Fruit fly (Drosophila melanogaster) whole organism, prepupa: ENCODE data around the gene CG43153.

Experiments used
- Blimp-1 ChIP-seq: fragments of 200-800 bp; sonication (Bioruptor generic); optimal IDR thresholded peaks from 3 replicates; lab custom pipeline; 2017; ENCODE audit warnings: missing biosample characterization, missing genetic modification characterization, mild to moderate bottlenecking, moderate library complexity, missing genetic modification reagents
- CG10631 ChIP-seq: fragments of 200-800 bp; sonication (Bioruptor generic); optimal IDR thresholded peaks from 2 replicates; lab custom pipeline; 2016; ENCODE audit warnings: missing biosample characterization, missing genetic modification characterization
- CG11294 ChIP-seq: fragments of 200-800 bp; sonication (Bioruptor generic); IDR thresholded peaks from 2 replicates; pipeline ENCODE4 v1.3.6; 2022; ENCODE audit warnings: missing biosample characterization, missing genetic modification characterization
- CG15336 ChIP-seq: fragments of 200-800 bp; sonication (Bioruptor generic); IDR thresholded peaks from 2 replicates; pipeline ENCODE4 v1.3.6; 2022; ENCODE audit warnings: missing biosample characterization, missing genetic modification characterization
- CG16779 ChIP-seq: fragments of 200-800 bp; sonication (Bioruptor generic); optimal IDR thresholded peaks from 3 replicates; lab custom pipeline; 2017; ENCODE audit warnings: missing biosample characterization, mild to moderate bottlenecking, missing genetic modification characterization
- CG3032 ChIP-seq: fragments of 200-800 bp; optimal IDR thresholded peaks from 2 replicates; lab custom pipeline; 2019; ENCODE audit warnings: missing biosample characterization, mild to moderate bottlenecking, missing genetic modification characterization, moderate library complexity
- CG31627 ChIP-seq: fragments of 200-800 bp; sonication (Bioruptor generic); optimal IDR thresholded peaks from 3 replicates; lab custom pipeline; 2016; ENCODE audit warnings: missing biosample characterization, missing genetic modification characterization
- CG34406 ChIP-seq: fragments of 200-800 bp; sonication (Bioruptor generic); optimal IDR thresholded peaks from 3 replicates; lab custom pipeline; 2016; ENCODE audit warnings: missing biosample characterization, missing genetic modification characterization
- CG3919 ChIP-seq: fragments of 200-800 bp; sonication (Bioruptor generic); optimal IDR thresholded peaks from 3 replicates; lab custom pipeline; 2016; ENCODE audit warnings: missing biosample characterization, missing genetic modification characterization
- CG4318 ChIP-seq: fragments of 200-800 bp; sonication (Bioruptor generic); optimal IDR thresholded peaks from 3 replicates; lab custom pipeline; 2017; ENCODE audit warnings: missing biosample characterization, mild to moderate bottlenecking, missing genetic modification characterization
- CG6276 ChIP-seq: fragments of 200-800 bp; sonication (Bioruptor generic); optimal IDR thresholded peaks from 2 replicates; lab custom pipeline; 2017; ENCODE audit warnings: missing biosample characterization, mild to moderate bottlenecking, missing genetic modification characterization
- CG6792 ChIP-seq: fragments of 200-800 bp; sonication (Bioruptor generic); optimal IDR thresholded peaks from 3 replicates; lab custom pipeline; 2016; ENCODE audit warnings: missing biosample characterization, missing genetic modification characterization
- CG6808 ChIP-seq: fragments of 200-800 bp; sonication (Bioruptor generic); optimal IDR thresholded peaks from 3 replicates; lab custom pipeline; 2017; ENCODE audit warnings: missing biosample characterization, missing genetic modification characterization, mild to moderate bottlenecking, moderate library complexity, missing genetic modification reagents
- CG6854 ChIP-seq: fragments of 200-800 bp; sonication (Bioruptor generic); optimal IDR thresholded peaks from 2 replicates; lab custom pipeline; 2017; ENCODE audit warnings: missing biosample characterization, mild to moderate bottlenecking, missing genetic modification characterization
- CG8119 ChIP-seq: fragments of 200-800 bp; sonication (Bioruptor generic); IDR thresholded peaks from 3 replicates; pipeline ENCODE4 v1.3.6; 2022; ENCODE audit warnings: missing biosample characterization, missing genetic modification characterization
- CG8319 ChIP-seq: fragments of 200-800 bp; sonication (Bioruptor generic); optimal IDR thresholded peaks from 3 replicates; lab custom pipeline; 2016; ENCODE audit warnings: missing biosample characterization, missing genetic modification characterization
- CG8632 ChIP-seq: fragments of 200-800 bp; sonication (Bioruptor generic); optimal IDR thresholded peaks from 3 replicates; lab custom pipeline; 2016; ENCODE audit warnings: missing biosample characterization, missing genetic modification characterization
- CG9139 ChIP-seq: fragments of 200-800 bp; sonication (Bioruptor generic); optimal IDR thresholded peaks from 3 replicates; lab custom pipeline; 2017; ENCODE audit warnings: missing biosample characterization, mild to moderate bottlenecking, missing genetic modification characterization
- Eip75B ChIP-seq: fragments of 200-800 bp; sonication (Bioruptor generic); optimal IDR thresholded peaks from 3 replicates; lab custom pipeline; 2016; ENCODE audit warnings: missing biosample characterization, missing genetic modification characterization
- Eip78C ChIP-seq: fragments of 200-800 bp; sonication (Bioruptor generic); peaks from one replicate; lab custom pipeline; 2016; ENCODE audit warnings: missing biosample characterization, missing genetic modification characterization
- Eip93F ChIP-seq: fragments of 200-800 bp; sonication (Bioruptor generic); optimal IDR thresholded peaks from 2 replicates; lab custom pipeline; 2016; ENCODE audit warnings: missing biosample characterization, mild to moderate bottlenecking, missing genetic modification characterization
- Ets96B ChIP-seq: fragments of 200-800 bp; optimal IDR thresholded peaks from 2 replicates; lab custom pipeline; 2019; ENCODE audit warnings: missing biosample characterization, mild to moderate bottlenecking, missing genetic modification characterization, moderate library complexity
- Gug ChIP-seq: fragments of 200-800 bp; sonication (Bioruptor generic); IDR thresholded peaks from 2 replicates; pipeline ENCODE4 v1.3.6; 2022; ENCODE audit warnings: missing biosample characterization, missing genetic modification characterization
- Hr39 ChIP-seq: fragments of 200-800 bp; sonication (Bioruptor generic); optimal IDR thresholded peaks from 2 replicates; lab custom pipeline; 2016; ENCODE audit warnings: missing biosample characterization, missing genetic modification characterization
- Hr4 ChIP-seq: fragments of 200-800 bp; sonication (Bioruptor generic); optimal IDR thresholded peaks from 3 replicates; lab custom pipeline; 2016; ENCODE audit warnings: missing biosample characterization, missing genetic modification characterization
- Lpt ChIP-seq: fragments of 200-800 bp; sonication (Bioruptor generic); optimal IDR thresholded peaks from 3 replicates; lab custom pipeline; 2016; ENCODE audit warnings: missing biosample characterization, missing genetic modification characterization
- Met ChIP-seq: fragments of 200-800 bp; sonication (Bioruptor generic); optimal IDR thresholded peaks from 3 replicates; lab custom pipeline; 2016; ENCODE audit warnings: missing biosample characterization, missing genetic modification characterization
- OdsH ChIP-seq: fragments of 200-800 bp; sonication (Bioruptor generic); optimal IDR thresholded peaks from 3 replicates; lab custom pipeline; 2016; ENCODE audit warnings: missing biosample characterization, missing genetic modification characterization
- Sox102F ChIP-seq: fragments of 200-800 bp; sonication (Bioruptor generic); optimal IDR thresholded peaks from 2 replicates; lab custom pipeline; 2016; ENCODE audit warnings: missing biosample characterization, mild to moderate bottlenecking, missing genetic modification characterization
- Sox14 ChIP-seq: fragments of 200-800 bp; sonication (Bioruptor generic); optimal IDR thresholded peaks from 3 replicates; lab custom pipeline; 2016; ENCODE audit warnings: missing biosample characterization, missing genetic modification characterization
- acj6 ChIP-seq: fragments of 200-800 bp; sonication (Bioruptor generic); optimal IDR thresholded peaks from 3 replicates; lab custom pipeline; 2016; ENCODE audit warnings: missing biosample characterization, missing genetic modification characterization
- dac ChIP-seq: fragments of 200-800 bp; sonication (Bioruptor generic); optimal IDR thresholded peaks from 2 replicates; lab custom pipeline; 2017; ENCODE audit warnings: missing biosample characterization, mild to moderate bottlenecking, missing genetic modification characterization
- dsx ChIP-seq: fragments of 200-800 bp; optimal IDR thresholded peaks from 3 replicates; lab custom pipeline; 2019; ENCODE audit warnings: missing biosample characterization, mild to moderate bottlenecking, missing genetic modification characterization, moderate library complexity; ENCODE audit not compliant: poor library complexity, severe bottlenecking
- fkh ChIP-seq: fragments of 200-800 bp; sonication (Bioruptor generic); optimal IDR thresholded peaks from 3 replicates; lab custom pipeline; 2017; ENCODE audit warnings: missing biosample characterization, mild to moderate bottlenecking, missing genetic modification characterization, moderate library complexity
- lz ChIP-seq: fragments of 200-800 bp; sonication (Bioruptor generic); optimal IDR thresholded peaks from 3 replicates; lab custom pipeline; 2016; ENCODE audit warnings: missing biosample characterization, missing genetic modification characterization
- pdm3 ChIP-seq: fragments of 200-800 bp; sonication (Bioruptor generic); optimal IDR thresholded peaks from 3 replicates; lab custom pipeline; 2016; ENCODE audit warnings: missing biosample characterization, missing genetic modification characterization
- salr ChIP-seq, 2 experiments: fragments of 200-800 bp; sonication (Bioruptor generic); optimal IDR thresholded peaks; 3 replicates each; lab custom pipeline; 2016 to 2018; ENCODE audit warnings: missing biosample characterization in 2 of 2, missing genetic modification characterization in 2 of 2, mild to moderate bottlenecking in 1 of 2
- ss ChIP-seq, 2 experiments: fragments of 200-800 bp; sonication (Bioruptor generic); optimal IDR thresholded peaks; 2 replicates in 1 of 2; 3 replicates in 1 of 2; lab custom pipeline; 2017 to 2018; ENCODE audit warnings: mild to moderate bottlenecking in 2 of 2, missing biosample characterization in 2 of 2, missing genetic modification characterization in 2 of 2, moderate library complexity in 1 of 2
- svp ChIP-seq: fragments of 200-800 bp; sonication (Bioruptor generic); peaks from one replicate; lab custom pipeline; 2016; ENCODE audit warnings: missing biosample characterization, missing genetic modification characterization
- topi ChIP-seq: fragments of 200-800 bp; sonication (Bioruptor generic); optimal IDR thresholded peaks from 3 replicates; lab custom pipeline; 2016; ENCODE audit warnings: missing biosample characterization, missing genetic modification characterization
- vri ChIP-seq: fragments of 200-800 bp; sonication (Bioruptor generic); optimal IDR thresholded peaks from 3 replicates; lab custom pipeline; 2016; ENCODE audit warnings: missing biosample characterization, mild to moderate bottlenecking, missing genetic modification characterization

CG43153 gene

DNA sequence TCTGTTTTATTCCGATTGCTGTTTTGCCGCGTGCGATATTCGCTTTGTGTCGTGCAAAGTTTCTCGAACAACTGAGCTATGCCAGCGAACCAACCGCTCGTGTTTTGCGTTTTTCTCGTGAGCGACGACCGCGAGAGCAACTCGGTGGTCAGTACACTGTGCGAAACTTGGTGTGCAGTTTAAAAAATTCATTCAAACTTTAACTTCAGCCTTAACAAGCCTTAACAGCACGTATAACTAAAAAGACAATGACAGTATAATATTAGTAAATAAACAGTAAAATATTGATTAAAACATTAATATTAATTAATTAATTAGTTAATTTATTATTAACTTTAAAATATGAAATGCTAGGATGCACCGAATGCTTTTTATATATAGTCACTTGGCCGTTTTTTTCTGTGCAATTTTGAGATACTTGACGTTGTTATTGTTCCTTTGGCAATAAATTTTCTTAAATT is 5.6 kb upstream of the CG43153 start, which contains the start of gene CG31705 (continued):
- peak; percentile 66 for TF ChIP-seq CG8319 (GFP tag; lab: Kevin White, UChicago)
- peak; percentile 46 for TF ChIP-seq Blimp-1 (GFP tag; lab: Kevin White, UChicago)
- TF ChIP-seq salr (GFP tag; optimal IDR thresholded peaks at IDR 0.05; lab: Kevin White, UChicago), result peak in 1 of 2 experiments; percentile 70
- TF ChIP-seq Eip78C, result peak; percentile 87
- TF ChIP-seq Met (GFP tag; lab: Kevin White, UChicago), result peak; percentile 16
- peak; percentile 73 for TF ChIP-seq CG10631 (GFP tag; lab: Kevin White, UChicago)
- no peak for TF ChIP-seq CG6854 (GFP tag; lab: Kevin White, UChicago)
- no peak for TF ChIP-seq vri (GFP tag; lab: Kevin White, UChicago)
- TF ChIP-seq CG8632, result peak; percentile 63
- TF ChIP-seq Eip75B (GFP tag; lab: Kevin White, UChicago), result no peak
- peak; percentile 11 for TF ChIP-seq CG31627 (GFP tag; lab: Kevin White, UChicago)
- TF ChIP-seq fkh (GFP tag; lab: Kevin White, UChicago), result peak; percentile 44
- TF ChIP-seq CG15336 (GFP tag; lab: Robert Waterston, UW), result peak; percentile 62
- TF ChIP-seq CG6276 (GFP tag; lab: Kevin White, UChicago), result peak; percentile 84
- TF ChIP-seq svp, result peak; percentile 75
- peak; percentile 43 for TF ChIP-seq CG9139 (GFP tag; lab: Kevin White, UChicago)
- peak; percentile 28 for TF ChIP-seq Ets96B
- TF ChIP-seq Hr4 (GFP tag; lab: Kevin White, UChicago), result no peak
- TF ChIP-seq CG4318 (GFP tag; lab: Kevin White, UChicago), result peak; percentile 52
- TF ChIP-seq pdm3 (GFP tag; lab: Kevin White, UChicago), result no peak
- peak; percentile 63 for TF ChIP-seq CG6808 (GFP tag; lab: Kevin White, UChicago)
- TF ChIP-seq dsx (GFP tag; lab: Kevin White, UChicago), result peak; percentile 18
- peak; percentile 62 for TF ChIP-seq topi (GFP tag; lab: Kevin White, UChicago)
- TF ChIP-seq Gug (GFP tag; lab: Robert Waterston, UW), result peak; percentile 50
- TF ChIP-seq OdsH (GFP tag; lab: Kevin White, UChicago), result peak; percentile 59
- peak; percentile 49 for TF ChIP-seq acj6 (GFP tag; lab: Kevin White, UChicago)
- peak; percentile 64 for TF ChIP-seq CG34406 (GFP tag; lab: Kevin White, UChicago)
- no peak for TF ChIP-seq dac (GFP tag; lab: Kevin White, UChicago)
- peak; percentile 0 for TF ChIP-seq Lpt
- TF ChIP-seq Hr39 (GFP tag; lab: Kevin White, UChicago), result peak; percentile 18
- TF ChIP-seq Sox14 (GFP tag; lab: Kevin White, UChicago), result peak; percentile 8
- TF ChIP-seq Eip93F (GFP tag; lab: Kevin White, UChicago), result no peak
- TF ChIP-seq CG8119, result peak; percentile 62
- peak; percentile 50; the same call in 1 of the 2 replicates for TF ChIP-seq CG11294 (GFP tag; lab: Robert Waterston, UW)
- peak; percentile 70 for TF ChIP-seq CG3919 (GFP tag; lab: Kevin White, UChicago)
- peak; percentile 55 for TF ChIP-seq CG3032 (tag; lab: Kevin White, UChicago)
- peak; percentile 19 for TF ChIP-seq lz (GFP tag; lab: Kevin White, UChicago)

DNA sequence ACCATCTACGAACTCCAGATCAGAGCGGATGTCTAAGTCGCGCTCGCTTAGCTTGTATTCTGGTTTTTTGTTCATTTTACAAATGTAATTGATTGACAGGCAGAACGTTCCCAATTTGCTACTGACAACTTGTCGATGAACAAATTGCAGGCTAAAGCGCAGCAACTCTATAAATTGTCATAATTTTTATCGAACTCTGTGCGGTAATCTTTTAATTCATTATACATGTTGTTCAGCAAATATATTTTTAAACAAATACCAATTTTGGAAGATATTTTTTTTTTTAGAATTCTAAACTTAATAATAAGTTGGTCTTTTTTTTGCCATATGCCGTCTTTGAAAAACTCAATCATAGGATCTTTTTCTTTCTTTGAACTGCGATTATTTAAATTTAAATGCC is 1.4 kb downstream of the CG43153 start, which contains the start of gene CG14930:
Gene CG14930 (minus strand): TSS at position 101 of the 400 bp plus-strand sequence.
- no peak for TF ChIP-seq CG6792 (GFP tag; lab: Kevin White, UChicago)

DNA sequence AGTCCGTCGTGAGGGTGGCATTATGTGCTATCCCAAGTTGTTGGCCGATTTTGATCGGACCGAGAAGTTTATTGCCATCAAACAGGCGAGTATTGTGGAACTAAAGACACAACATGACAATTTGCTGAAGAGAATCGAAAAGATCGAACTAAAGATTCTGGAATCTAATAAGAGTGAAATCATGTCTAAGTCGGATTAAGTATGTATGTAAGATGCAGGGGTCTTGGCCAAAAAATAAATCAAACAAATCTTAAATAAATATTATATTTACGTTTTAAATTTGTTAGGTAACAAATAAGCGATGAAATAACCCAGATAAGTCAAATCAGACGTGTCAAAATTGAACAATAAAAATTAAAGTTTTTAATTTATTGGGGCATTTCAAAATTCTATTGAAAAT is 3.0 kb downstream of the CG43153 start, which contains the start of gene CG14929:
Gene CG14929 (plus strand): TSS at position 301 of the 400 bp plus-strand sequence.
- TF ChIP-seq Sox102F, result no peak
- no peak for TF ChIP-seq ss (GFP tag; optimal IDR thresholded peaks at IDR 0.05; lab: Kevin White, UChicago)
- TF ChIP-seq CG16779, result no peak
- TF ChIP-seq Sox14 (GFP tag; lab: Kevin White, UChicago), result no peak
- TF ChIP-seq Gug (GFP tag; lab: Robert Waterston, UW), result no peak
